Fruit fly (Drosophila melanogaster) whole organism, adult: Measurements from ENCODE around the gene Grl62b.

Experiments
- CG11617 ChIP-seq: fragments of 200-800 bp; sonication (Bioruptor generic); optimal IDR thresholded peaks from 2 replicates; lab custom pipeline; 2017; ENCODE audit warnings: mild to moderate bottlenecking, missing biosample characterization, missing genetic modification reagents, missing genetic modification characterization
- CG12768 ChIP-seq: fragments of 200-800 bp; sonication (Bioruptor generic); optimal IDR thresholded peaks from 2 replicates; lab custom pipeline; 2017; ENCODE audit warnings: missing biosample characterization, missing genetic modification characterization, mild to moderate bottlenecking, moderate library complexity, missing genetic modification reagents
- CG14711 ChIP-seq: fragments of 200-800 bp; sonication (Bioruptor generic); optimal IDR thresholded peaks from 2 replicates; lab custom pipeline; 2018; ENCODE audit warnings: missing biosample characterization, mild to moderate bottlenecking, missing genetic modification characterization, moderate library complexity
- CG1620 ChIP-seq: fragments of 200-800 bp; sonication (Bioruptor generic); optimal IDR thresholded peaks from 2 replicates; lab custom pipeline; 2016; ENCODE audit warnings: missing biosample characterization, missing genetic modification characterization
- CG33017 ChIP-seq: fragments of 200-800 bp; sonication (Bioruptor generic); optimal IDR thresholded peaks from 2 replicates; lab custom pipeline; 2018; ENCODE audit warnings: missing biosample characterization, mild to moderate bottlenecking, missing genetic modification characterization, moderate library complexity
- CG5204 ChIP-seq: fragments of 200-800 bp; sonication (Bioruptor generic); optimal IDR thresholded peaks from 2 replicates; lab custom pipeline; 2016; ENCODE audit warnings: missing biosample characterization, missing genetic modification characterization
- CG7045 ChIP-seq: fragments of 200-800 bp; sonication (Bioruptor generic); optimal IDR thresholded peaks from 2 replicates; lab custom pipeline; 2017; ENCODE audit warnings: missing biosample characterization, mild to moderate bottlenecking, missing genetic modification characterization
- CG7101 ChIP-seq: fragments of 200-800 bp; sonication (Bioruptor generic); optimal IDR thresholded peaks from 2 replicates; lab custom pipeline; 2018; ENCODE audit warnings: missing biosample characterization, mild to moderate bottlenecking, missing genetic modification characterization, moderate library complexity
- Clk ChIP-seq: fragments of 200-800 bp; sonication (Bioruptor generic); optimal IDR thresholded peaks from 2 replicates; lab custom pipeline; 2017; ENCODE audit warnings: missing biosample characterization, missing genetic modification characterization
- Crg-1 ChIP-seq: fragments of 200-800 bp; sonication (Bioruptor generic); optimal IDR thresholded peaks from 2 replicates; lab custom pipeline; 2016; ENCODE audit warnings: missing biosample characterization, missing genetic modification characterization
- Hr96 ChIP-seq: fragments of 200-800 bp; sonication (Bioruptor generic); optimal IDR thresholded peaks from 2 replicates; lab custom pipeline; 2016; ENCODE audit warnings: missing biosample characterization, missing genetic modification characterization
- Mnt ChIP-seq: fragments of 200-800 bp; sonication (Bioruptor generic); optimal IDR thresholded peaks from 2 replicates; lab custom pipeline; 2016; ENCODE audit warnings: missing biosample characterization, mild to moderate bottlenecking, missing genetic modification characterization
- bab1 ChIP-seq: fragments of 200-800 bp; sonication (Bioruptor generic); optimal IDR thresholded peaks from 3 replicates; lab custom pipeline; 2019; ENCODE audit warnings: missing biosample characterization, mild to moderate bottlenecking, missing genetic modification characterization, moderate library complexity
- cic ChIP-seq: fragments of 200-800 bp; sonication (Bioruptor generic); optimal IDR thresholded peaks from 2 replicates; lab custom pipeline; 2017; ENCODE audit warnings: missing biosample characterization, mild to moderate bottlenecking, missing genetic modification characterization, moderate library complexity
- cnc ChIP-seq, 2 experiments: fragments of >200 bp; optimal IDR thresholded peaks; 2 replicates each; lab custom pipeline; 2017
- kay ChIP-seq: fragments of 200-800 bp; sonication (Bioruptor generic); peaks from one replicate; lab custom pipeline; 2016; ENCODE audit warnings: missing biosample characterization, missing genetic modification characterization, borderline replicate concordance
- ovo ChIP-seq: fragments of 200-800 bp; sonication (Bioruptor generic); optimal IDR thresholded peaks from 2 replicates; lab custom pipeline; 2016; ENCODE audit warnings: missing biosample characterization, missing genetic modification characterization
- pad ChIP-seq: fragments of 200-800 bp; sonication (Bioruptor generic); optimal IDR thresholded peaks from 3 replicates; lab custom pipeline; 2017; ENCODE audit warnings: missing biosample characterization, missing genetic modification characterization, mild to moderate bottlenecking, moderate library complexity, missing genetic modification reagents
- tj ChIP-seq: fragments of 200-800 bp; sonication (Bioruptor generic); optimal IDR thresholded peaks from 3 replicates; lab custom pipeline; 2017; ENCODE audit warnings: missing biosample characterization, mild to moderate bottlenecking, missing genetic modification characterization, moderate library complexity
- toe ChIP-seq: fragments of 200-800 bp; sonication (Bioruptor generic); optimal IDR thresholded peaks from 2 replicates; lab custom pipeline; 2016; ENCODE audit warnings: missing biosample characterization, missing genetic modification characterization

The Grl62b gene

DNA sequence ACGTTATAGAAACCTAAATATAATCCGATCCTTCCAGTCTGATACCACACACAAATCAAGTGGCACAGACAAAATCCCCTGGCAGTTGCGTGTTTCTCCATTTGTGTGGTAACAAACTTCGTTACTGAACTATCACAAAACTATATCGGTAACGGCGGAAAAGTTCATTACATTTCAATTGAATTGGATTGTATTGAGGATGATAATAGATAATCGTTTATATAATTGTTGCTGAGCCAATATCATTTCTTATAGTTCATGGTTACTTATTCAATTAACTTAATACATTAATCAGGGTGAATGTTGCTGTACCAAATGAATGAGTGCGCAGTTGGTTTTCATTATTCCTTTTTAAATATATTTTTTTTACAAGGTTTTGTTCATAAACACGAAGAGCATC, at the start of gene Grl62b:
Grl62b (minus strand) TSS at position 101 of the 400 bp plus-strand sequence.
- TF ChIP-seq cic = no peak

- no peak for TF ChIP-seq CG11617 (GFP tag; lab: Kevin White, UChicago)
- no peak for TF ChIP-seq CG7101 (tag; lab: Kevin White, UChicago)
- TF ChIP-seq CG33017 = no peak
- TF ChIP-seq Crg-1 (GFP tag; lab: Kevin White, UChicago) = no peak
- no peak for TF ChIP-seq CG12768 (GFP tag; lab: Kevin White, UChicago)
- no peak for TF ChIP-seq CG14711 (tag; lab: Kevin White, UChicago)
- no peak for TF ChIP-seq bab1 (GFP tag; lab: Kevin White, UChicago)
- no peak for TF ChIP-seq CG5204 (GFP tag; lab: Kevin White, UChicago)
- no peak for TF ChIP-seq CG7045 (GFP tag; lab: Kevin White, UChicago)
- no peak for TF ChIP-seq CG1620 (GFP tag; lab: Kevin White, UChicago)
- no peak for TF ChIP-seq cic
- no peak for TF ChIP-seq pad (GFP tag; lab: Kevin White, UChicago)
These were observed 14.9 kb upstream of the Grl62b start, which contains the start of gene CG42355 for dm6 chr3L:2038124-2038523. CG42355 (minus strand) TSS chr3L:2038224.

DNA sequence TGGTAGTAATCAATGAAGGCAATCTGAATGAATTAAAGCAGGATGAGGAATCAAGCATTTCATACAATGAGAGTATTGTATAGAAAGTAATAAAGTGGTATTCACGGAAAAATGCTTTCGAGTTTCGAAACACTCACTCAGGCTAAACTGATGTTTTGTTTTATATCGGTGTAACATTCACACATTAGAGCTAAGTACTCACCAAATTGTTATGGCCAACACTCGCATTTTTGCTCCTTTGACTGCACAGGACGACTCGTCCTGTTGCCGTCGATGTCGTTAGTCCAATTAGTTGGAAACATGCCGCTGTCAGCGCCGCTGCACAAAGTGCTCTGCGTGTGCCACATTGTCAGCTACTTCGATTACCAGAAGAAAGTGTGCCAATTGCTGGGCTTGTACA, 3.5 kb upstream of the Grl62b start, which contains the start of gene Grl62c:
Grl62c (plus strand) TSS at position 301 of the 400 bp plus-strand sequence.
- no peak for TF ChIP-seq cnc (optimal IDR thresholded peaks at IDR 0.05; lab: Kevin White, UChicago)
- no peak for TF ChIP-seq CG1620 (GFP tag; lab: Kevin White, UChicago)
- no peak for TF ChIP-seq CG7045 (GFP tag; lab: Kevin White, UChicago)
- TF ChIP-seq kay (GFP tag; lab: Kevin White, UChicago) = no peak
- TF ChIP-seq Mnt = no peak
- no peak for TF ChIP-seq CG5204 (GFP tag; lab: Kevin White, UChicago)
- TF ChIP-seq CG7101 (tag; lab: Kevin White, UChicago) = no peak
- no peak for TF ChIP-seq cic
- no peak for TF ChIP-seq pad (GFP tag; lab: Kevin White, UChicago)
- TF ChIP-seq ovo (GFP tag; lab: Kevin White, UChicago) = no peak

- TF ChIP-seq tj (no peak), pad (GFP tag; lab: Kevin White, UChicago) (no peak), CG7045 (GFP tag; lab: Kevin White, UChicago) (no peak), ovo (GFP tag; lab: Kevin White, UChicago) (no peak), kay (GFP tag; lab: Kevin White, UChicago) (no peak), Mnt (no peak), CG5204 (GFP tag; lab: Kevin White, UChicago) (no peak), Hr96 (GFP tag; lab: Kevin White, UChicago) (no peak), CG14711 (tag; lab: Kevin White, UChicago) (no peak), cic (no peak), Crg-1 (GFP tag; lab: Kevin White, UChicago) (no peak), Clk (GFP tag; lab: Kevin White, UChicago) (no peak), cnc (optimal IDR thresholded peaks at IDR 0.05; lab: Kevin White, UChicago) (no peak), CG7101 (tag; lab: Kevin White, UChicago) (no peak), toe (no peak), bab1 (GFP tag; lab: Kevin White, UChicago) (no peak), CG1620 (GFP tag; lab: Kevin White, UChicago) (no peak), CG12768 (GFP tag; lab: Kevin White, UChicago) (no peak), CG33017 (no peak)
These were observed 1.3 kb downstream of the Grl62b start, which contains the start of gene Grl62a for dm6 chr3L:2021858-2022257. Grl62a (minus strand) TSS chr3L:2021958.

- TF ChIP-seq CG7101 (tag; lab: Kevin White, UChicago) = no peak
These were observed 17.6 kb downstream of the Grl62b start, which contains the start of gene CG42841 for dm6 chr3L:2005551-2005950. CG42841 (minus strand) TSS chr3L:2005651.

DNA sequence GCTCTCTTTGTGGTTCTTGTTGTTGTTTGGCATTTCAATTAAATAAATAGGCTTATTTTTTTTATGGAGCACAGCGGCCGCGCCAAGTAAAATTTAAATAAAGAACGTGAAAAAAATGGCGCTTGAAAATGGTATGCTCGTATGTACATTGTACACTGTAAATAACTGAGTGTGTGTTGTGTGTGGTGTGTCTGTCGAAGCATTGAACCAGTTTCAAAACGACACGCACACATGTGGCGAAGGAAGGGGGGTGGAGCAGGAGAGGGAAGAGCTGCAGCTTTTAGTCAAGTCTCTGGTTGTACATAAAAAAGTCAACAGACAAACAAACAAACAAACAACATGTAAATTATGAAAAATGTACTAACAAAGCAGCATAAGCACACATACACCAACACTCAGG, 18.5 kb downstream of the Grl62b start:
- TF ChIP-seq CG7101 (tag; lab: Kevin White, UChicago) (no peak), kay (GFP tag; lab: Kevin White, UChicago) (no peak), cnc (optimal IDR thresholded peaks at IDR 0.05; lab: Kevin White, UChicago) (no peak), CG5204 (GFP tag; lab: Kevin White, UChicago) (no peak), Crg-1 (GFP tag; lab: Kevin White, UChicago) (no peak), ovo (GFP tag; lab: Kevin White, UChicago) (no peak), CG12768 (GFP tag; lab: Kevin White, UChicago) (no peak), bab1 (GFP tag; lab: Kevin White, UChicago) (no peak), Mnt (no peak), CG11617 (GFP tag; lab: Kevin White, UChicago) (no peak), CG33017 (no peak), toe (no peak), Clk (GFP tag; lab: Kevin White, UChicago) (no peak), CG7045 (GFP tag; lab: Kevin White, UChicago) (no peak), tj (no peak), Hr96 (GFP tag; lab: Kevin White, UChicago) (no peak), cic (no peak), CG14711 (tag; lab: Kevin White, UChicago) (no peak)

DNA sequence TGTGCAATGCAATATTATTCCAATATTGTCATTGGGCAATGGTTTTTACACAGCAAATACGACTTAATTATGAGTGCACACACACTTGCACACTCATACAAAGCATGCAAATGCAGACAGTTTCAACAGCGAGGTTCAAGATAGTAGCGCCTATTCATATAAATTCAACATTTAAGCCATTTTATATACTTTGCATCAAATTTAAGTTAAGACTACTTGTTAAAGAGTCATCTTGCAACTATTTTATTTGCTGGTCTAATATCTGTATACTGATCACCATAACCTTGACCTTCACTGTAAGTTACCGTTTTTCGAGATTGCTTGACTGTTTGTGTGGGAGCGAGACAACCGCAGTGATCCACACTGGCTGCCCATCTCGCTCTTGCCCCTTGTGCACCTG, 37.8 kb downstream of the Grl62b start:
- no peak for TF ChIP-seq Clk (GFP tag; lab: Kevin White, UChicago)
- TF ChIP-seq Crg-1 (GFP tag; lab: Kevin White, UChicago) = no peak
- TF ChIP-seq Hr96 (GFP tag; lab: Kevin White, UChicago) = no peak
- no peak for TF ChIP-seq CG33017
- TF ChIP-seq cic = no peak
- no peak for TF ChIP-seq CG5204 (GFP tag; lab: Kevin White, UChicago)
- TF ChIP-seq CG14711 (tag; lab: Kevin White, UChicago) = no peak
- TF ChIP-seq CG1620 (GFP tag; lab: Kevin White, UChicago) = no peak
